Worm (Caenorhabditis elegans) whole organism, L1 larva: Measurements from ENCODE around the gene lgg-1.

Experiments
- ceh-82 ChIP-seq, 3 experiments: fragments of 150-350 bp in 1 of 3; sonication (generic microtip) in 2 of 3; optimal IDR thresholded peaks; 2 replicates each; lab custom pipeline; 2014 to 2017; ENCODE audit warnings: missing biosample characterization in 3 of 3, missing genetic modification characterization in 3 of 3
- efl-1 ChIP-seq, 4 experiments: fragments of 150-350 bp; optimal IDR thresholded peaks in 3 of 4; peaks in 1 of 4; 1 replicate in 1 of 4; 2 replicates in 3 of 4; lab custom pipeline; 2014; ENCODE audit warnings: missing biosample characterization in 2 of 4, missing genetic modification characterization in 2 of 4, missing genetic modification reagents in 2 of 4
- lin-13 ChIP-seq: fragments of 150-350 bp; optimal IDR thresholded peaks from 2 replicates; lab custom pipeline; 2014; ENCODE audit warnings: missing biosample characterization, missing genetic modification reagents, missing genetic modification characterization
- snpc-4 ChIP-seq: fragments of 150-350 bp; optimal IDR thresholded peaks from 2 replicates; lab custom pipeline; 2014; ENCODE audit warnings: missing biosample characterization, missing genetic modification characterization

DNA sequence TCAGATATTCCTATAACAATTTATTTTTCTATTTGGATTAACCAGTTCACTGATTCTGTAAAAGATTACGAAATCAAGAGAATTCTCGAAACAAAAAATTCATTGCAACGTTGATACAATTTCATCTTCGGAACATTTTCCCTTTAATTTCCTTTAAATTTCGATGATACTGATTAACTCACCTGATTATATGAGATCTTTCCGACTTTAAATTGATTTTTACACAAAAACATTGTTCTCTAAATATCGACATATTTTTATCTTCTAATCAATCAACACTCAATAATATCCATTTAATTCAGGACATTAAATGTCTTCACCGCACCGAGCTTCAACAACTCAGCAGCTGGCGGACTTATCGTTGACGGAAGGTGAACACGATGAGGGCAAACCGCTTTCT is 23.5 kb upstream of the lgg-1 start, which contains the start of gene lin-23:
- TF ChIP-seq ceh-82 (tag; optimal IDR thresholded peaks at IDR 0.05; lab: Kevin White, UChicago) (no peak), snpc-4 (tag; lab: Kevin White, UChicago) (no peak), lin-13 (no peak), efl-1 (optimal IDR thresholded peaks at IDR 0.05; lab: Kevin White, UChicago) (no peak), efl-1 (GFP tag; optimal IDR thresholded peaks at IDR 0.05 in 1 of 2; lab: Kevin White, UChicago) (no peak)
